Worm (Caenorhabditis elegans): ENCODE results near the gene sap-140.

DNA sequence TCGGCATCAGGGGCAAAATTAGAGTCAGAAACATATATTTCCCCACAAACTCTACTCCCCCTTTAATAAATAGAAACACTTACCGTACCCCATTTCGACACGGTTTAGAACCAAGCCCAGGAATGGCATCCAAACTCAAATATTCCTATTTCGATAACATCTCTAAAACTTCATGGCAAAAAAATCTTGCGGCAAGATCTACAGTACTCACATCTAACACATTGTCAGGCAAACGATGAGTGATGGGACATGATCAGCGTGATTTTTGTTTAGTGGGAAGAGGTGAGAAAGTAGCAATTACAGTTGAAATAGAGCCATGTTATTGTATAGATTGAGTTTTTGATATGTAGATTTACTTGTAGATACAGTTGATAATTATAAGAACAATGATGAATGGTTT, 51.4 kb downstream of the sap-140 start:
- TF ChIP-seq tbx-11 (GFP tag; IDR thresholded peaks at IDR 0.05): no peak
- TF ChIP-seq ama-1 (optimal IDR thresholded peaks at IDR 0.05): no peak
- TF ChIP-seq aly-1 (tag; optimal IDR thresholded peaks at IDR 0.05): no peak
